Worm (Caenorhabditis elegans): ENCODE measurements around the gene npl-4.2.

- TF ChIP-seq B0310.2 (tag; optimal IDR thresholded peaks at IDR 0.05) (no peak), pes-1 (GFP tag; IDR thresholded peaks at IDR 0.05) (no peak), tbx-37 (GFP tag; conservative IDR thresholded peaks at IDR 0.05) (no peak), flt-1 (GFP tag; IDR thresholded peaks at IDR 0.05) (no peak), ama-1 (optimal IDR thresholded peaks at IDR 0.05) (no peak), aly-1 (tag; optimal IDR thresholded peaks at IDR 0.05) (no peak)
These were observed 40.4 kb upstream of the npl-4.2 start, which contains the start of gene T25E4.2 for ce11 chrII:5582309-5582708.

All from whole organism, early embryonic.